Fruit fly (Drosophila melanogaster) whole organism, embryonic: ENCODE results near the gene CG6659.

ENCODE experiments used
- Abd-B ChIP-seq: fragments of 200-800 bp; sonication (Bioruptor generic); optimal IDR thresholded peaks from 2 replicates; lab custom pipeline; 2018; ENCODE audit warnings: missing biosample characterization, mild to moderate bottlenecking, missing genetic modification characterization, moderate library complexity
- Ada2b ChIP-seq: fragments of 200-800 bp; sonication (Bioruptor generic); IDR thresholded peaks from 2 replicates; pipeline ENCODE4 v1.3.6; 2022; ENCODE audit warnings: missing biosample characterization, missing genetic modification characterization
- Asciz ChIP-seq: fragments of 200-800 bp; sonication (Bioruptor generic); optimal IDR thresholded peaks from 2 replicates; lab custom pipeline; 2017; ENCODE audit warnings: missing biosample characterization, mild to moderate bottlenecking, missing genetic modification characterization, missing genetic modification reagents
- Blimp-1 ChIP-seq: fragments of 200-800 bp; sonication (Bioruptor generic); optimal IDR thresholded peaks from 3 replicates; lab custom pipeline; 2018; ENCODE audit warnings: missing biosample characterization, missing genetic modification characterization, mild to moderate bottlenecking, moderate library complexity, missing genetic modification reagents
- CG11560 ChIP-seq: fragments of 200-800 bp; sonication (Bioruptor generic); IDR thresholded peaks from 3 replicates; pipeline ENCODE4 v1.3.6; 2022; ENCODE audit warnings: missing biosample characterization, missing genetic modification characterization
- CG12155 ChIP-seq: fragments of 200-800 bp; sonication (Bioruptor generic); optimal IDR thresholded peaks from 3 replicates; lab custom pipeline; 2016; ENCODE audit warnings: missing biosample characterization, missing genetic modification characterization
- CG12236 ChIP-seq: fragments of 200-800 bp; sonication (Bioruptor generic); optimal IDR thresholded peaks from 2 replicates; lab custom pipeline; 2016; ENCODE audit warnings: missing biosample characterization, missing genetic modification characterization
- CG13424 ChIP-seq: fragments of 200-800 bp; sonication (Bioruptor generic); optimal IDR thresholded peaks from 2 replicates; lab custom pipeline; 2019; ENCODE audit warnings: missing biosample characterization, mild to moderate bottlenecking, missing genetic modification characterization, moderate library complexity
- CG14667 ChIP-seq: fragments of 200-800 bp; sonication (Bioruptor generic); IDR thresholded peaks from 2 replicates; pipeline ENCODE4 v1.3.6; 2022; ENCODE audit warnings: missing biosample characterization, missing genetic modification characterization
- CG1792 ChIP-seq: fragments of 200-800 bp; sonication (Bioruptor generic); optimal IDR thresholded peaks from 2 replicates; lab custom pipeline; 2016; ENCODE audit warnings: missing biosample characterization, missing genetic modification characterization
- CG18764 ChIP-seq: fragments of 200-800 bp; sonication (Bioruptor generic); optimal IDR thresholded peaks from 3 replicates; lab custom pipeline; 2016; ENCODE audit warnings: missing biosample characterization, missing genetic modification characterization
- CG2678 ChIP-seq: fragments of 200-800 bp; sonication (Bioruptor generic); optimal IDR thresholded peaks from 3 replicates; lab custom pipeline; 2019; ENCODE audit warnings: missing biosample characterization, mild to moderate bottlenecking, missing genetic modification characterization, moderate library complexity
- CG30431 ChIP-seq: fragments of 200-800 bp; sonication (Bioruptor generic); optimal IDR thresholded peaks from 2 replicates; lab custom pipeline; 2017; ENCODE audit warnings: missing biosample characterization, missing genetic modification characterization
- CG3065 ChIP-seq: fragments of 200-800 bp; sonication (Bioruptor generic); optimal IDR thresholded peaks from 2 replicates; lab custom pipeline; 2016; ENCODE audit warnings: missing biosample characterization, missing genetic modification characterization
- CG3163 ChIP-seq: fragments of 200-800 bp; sonication (Bioruptor generic); optimal IDR thresholded peaks from 3 replicates; lab custom pipeline; 2016; ENCODE audit warnings: missing biosample characterization, missing genetic modification characterization
- CG32532 ChIP-seq: fragments of 200-800 bp; sonication (Bioruptor generic); IDR thresholded peaks from 2 replicates; pipeline ENCODE4 v1.3.6; 2022; ENCODE audit warnings: missing biosample characterization, missing genetic modification characterization
- CG4617 ChIP-seq: fragments of 200-800 bp; sonication (Bioruptor generic); optimal IDR thresholded peaks from 3 replicates; lab custom pipeline; 2016; ENCODE audit warnings: missing biosample characterization, missing genetic modification characterization, borderline replicate concordance
- CG6683 ChIP-seq: fragments of 200-800 bp; sonication (Bioruptor generic); optimal IDR thresholded peaks from 2 replicates; lab custom pipeline; 2017; ENCODE audit warnings: missing biosample characterization, mild to moderate bottlenecking, missing genetic modification characterization, missing genetic modification reagents
- CG6765 ChIP-seq: fragments of 200-800 bp; sonication (Bioruptor generic); optimal IDR thresholded peaks from 3 replicates; lab custom pipeline; 2017; ENCODE audit warnings: missing biosample characterization, mild to moderate bottlenecking, missing genetic modification characterization
- CG7987 ChIP-seq: fragments of 200-800 bp; sonication (Bioruptor generic); optimal IDR thresholded peaks from 2 replicates; lab custom pipeline; 2018; ENCODE audit warnings: missing biosample characterization, mild to moderate bottlenecking, missing genetic modification characterization, moderate library complexity
- CG9437 ChIP-seq: fragments of 200-800 bp; sonication (Bioruptor generic); optimal IDR thresholded peaks from 2 replicates; lab custom pipeline; 2018; ENCODE audit warnings: missing biosample characterization, mild to moderate bottlenecking, missing genetic modification characterization
- CrebB ChIP-seq: fragments of 200-800 bp; sonication (Bioruptor generic); optimal IDR thresholded peaks from 3 replicates; lab custom pipeline; 2018; ENCODE audit warnings: missing biosample characterization, mild to moderate bottlenecking, missing genetic modification characterization
- D19B ChIP-seq: fragments of 200-800 bp; sonication (Bioruptor generic); optimal IDR thresholded peaks from 2 replicates; lab custom pipeline; 2017; ENCODE audit warnings: missing biosample characterization, mild to moderate bottlenecking, missing genetic modification characterization
- Deaf1 ChIP-seq: fragments of 200-800 bp; optimal IDR thresholded peaks from 3 replicates; lab custom pipeline; 2019; ENCODE audit warnings: missing biosample characterization, mild to moderate bottlenecking, missing genetic modification characterization, moderate library complexity
- Dek ChIP-seq: fragments of 200-800 bp; sonication (Bioruptor generic); optimal IDR thresholded peaks from 3 replicates; lab custom pipeline; 2019; ENCODE audit warnings: missing biosample characterization, mild to moderate bottlenecking, missing genetic modification characterization, moderate library complexity
- Dip2 ChIP-seq: fragments of 200-800 bp; sonication (Bioruptor generic); IDR thresholded peaks from 2 replicates; pipeline ENCODE4 v1.3.6; 2022; ENCODE audit warnings: missing biosample characterization, missing genetic modification characterization
- Drgx ChIP-seq: fragments of 200-800 bp; sonication (Bioruptor generic); IDR thresholded peaks from 2 replicates; pipeline ENCODE4 v1.3.6; 2022; ENCODE audit warnings: missing biosample characterization, missing genetic modification characterization
- Eip74EF ChIP-seq, 2 experiments: fragments of 200-800 bp in 1 of 2; fragments of >200 bp in 1 of 2; sonication (Bioruptor generic) in 1 of 2; optimal IDR thresholded peaks; 2 replicates each; lab custom pipeline; 2017 to 2019; ENCODE audit warnings: missing biosample characterization in 2 of 2, missing genetic modification characterization in 2 of 2, mild to moderate bottlenecking in 1 of 2, moderate library complexity in 1 of 2
- Fer3 ChIP-seq: fragments of 200-800 bp; sonication (Bioruptor generic); optimal IDR thresholded peaks from 2 replicates; lab custom pipeline; 2018; ENCODE audit warnings: missing biosample characterization, mild to moderate bottlenecking, missing genetic modification characterization, moderate library complexity
- HLH54F ChIP-seq: fragments of 200-800 bp; sonication (Bioruptor generic); optimal IDR thresholded peaks from 3 replicates; lab custom pipeline; 2016; ENCODE audit warnings: missing biosample characterization, missing genetic modification characterization
- Max ChIP-seq: fragments of 200-800 bp; sonication (Bioruptor generic); optimal IDR thresholded peaks from 2 replicates; lab custom pipeline; 2016; ENCODE audit warnings: missing biosample characterization, mild to moderate bottlenecking, missing genetic modification characterization
- Rx ChIP-seq: fragments of 200-800 bp; sonication (Bioruptor generic); IDR thresholded peaks from 2 replicates; pipeline ENCODE4 v1.3.6; 2022; ENCODE audit warnings: missing biosample characterization, missing genetic modification characterization
- Scr ChIP-seq: fragments of 200-800 bp; sonication (Bioruptor generic); IDR thresholded peaks from 2 replicates; pipeline ENCODE4 v1.3.6; 2022; ENCODE audit warnings: missing biosample characterization, missing genetic modification characterization; ENCODE audit not compliant: partially characterized antibody
- Sry-δ ChIP-seq: fragments of 200-800 bp; sonication (Bioruptor generic); optimal IDR thresholded peaks from 2 replicates; lab custom pipeline; 2016; ENCODE audit warnings: missing biosample characterization, missing genetic modification characterization
- Usf ChIP-seq: fragments of 200-800 bp; sonication (Bioruptor generic); optimal IDR thresholded peaks from 2 replicates; lab custom pipeline; 2017; ENCODE audit warnings: missing genotype, missing biosample characterization, missing genetic modification characterization
- Vsx1 ChIP-seq: fragments of 200-800 bp; sonication (Bioruptor generic); optimal IDR thresholded peaks from 2 replicates; lab custom pipeline; 2017; ENCODE audit warnings: missing biosample characterization, mild to moderate bottlenecking, missing genetic modification characterization, missing genetic modification reagents
- YL-1 ChIP-seq: fragments of 200-800 bp; sonication (Bioruptor generic); optimal IDR thresholded peaks from 3 replicates; lab custom pipeline; 2017; ENCODE audit warnings: missing biosample characterization, mild to moderate bottlenecking, missing genetic modification characterization
- bbx ChIP-seq: fragments of 200-800 bp; sonication (Bioruptor generic); IDR thresholded peaks from 2 replicates; pipeline ENCODE4 v1.3.6; 2022; ENCODE audit warnings: missing biosample characterization, missing genetic modification characterization; ENCODE audit not compliant: partially characterized antibody
- cad ChIP-seq: fragments of >200 bp; optimal IDR thresholded peaks from 2 replicates; lab custom pipeline; 2017; ENCODE audit warnings: missing biosample characterization, missing genetic modification characterization
- danr ChIP-seq: fragments of 200-800 bp; sonication (Bioruptor generic); IDR thresholded peaks from 2 replicates; pipeline ENCODE4 v1.3.6; 2022; ENCODE audit warnings: missing biosample characterization, missing genetic modification characterization
- esg ChIP-seq: fragments of 200-800 bp; sonication (Bioruptor generic); conservative IDR thresholded peaks from 2 replicates; pipeline ENCODE4 v1.3.6; 2022; ENCODE audit warnings: missing biosample characterization, missing genetic modification characterization
- gcm ChIP-seq: fragments of 200-800 bp; sonication (Bioruptor generic); optimal IDR thresholded peaks from 2 replicates; lab custom pipeline; 2019; ENCODE audit warnings: missing biosample characterization, mild to moderate bottlenecking, missing genetic modification characterization, moderate library complexity
- grau ChIP-seq: fragments of 200-800 bp; optimal IDR thresholded peaks from 3 replicates; lab custom pipeline; 2019; ENCODE audit warnings: missing biosample characterization, mild to moderate bottlenecking, missing genetic modification characterization, moderate library complexity
- ham ChIP-seq: fragments of 200-800 bp; sonication (Bioruptor generic); IDR thresholded peaks from 2 replicates; pipeline ENCODE4 v1.3.6; 2022; ENCODE audit warnings: missing biosample characterization, missing genetic modification characterization
- nmo ChIP-seq: fragments of 200-800 bp; sonication (Bioruptor generic); optimal IDR thresholded peaks from 2 replicates; lab custom pipeline; 2018; ENCODE audit warnings: missing biosample characterization, mild to moderate bottlenecking, missing genetic modification characterization, moderate library complexity
- odd ChIP-seq: fragments of 200-800 bp; sonication (Bioruptor generic); optimal IDR thresholded peaks from 2 replicates; lab custom pipeline; 2017; ENCODE audit warnings: missing biosample characterization, mild to moderate bottlenecking, missing genetic modification characterization
- psq ChIP-seq: fragments of 200-800 bp; sonication (Bioruptor generic); optimal IDR thresholded peaks from 2 replicates; lab custom pipeline; 2017; ENCODE audit warnings: missing biosample characterization, missing genetic modification characterization
- slbo ChIP-seq: fragments of 200-800 bp; sonication (Bioruptor generic); IDR thresholded peaks from 2 replicates; pipeline ENCODE4 v1.3.6; 2022; ENCODE audit warnings: missing biosample characterization, missing genetic modification characterization
- so ChIP-seq: fragments of 200-800 bp; sonication (Bioruptor generic); IDR thresholded peaks from 3 replicates; pipeline ENCODE4 v1.3.6; 2022; ENCODE audit warnings: missing biosample characterization, missing genetic modification characterization
- sr ChIP-seq: fragments of 200-800 bp; sonication (Bioruptor generic); IDR thresholded peaks from 3 replicates; pipeline ENCODE4 v1.3.6; 2022; ENCODE audit warnings: missing biosample characterization, missing genetic modification characterization

The CG6659 gene

DNA sequence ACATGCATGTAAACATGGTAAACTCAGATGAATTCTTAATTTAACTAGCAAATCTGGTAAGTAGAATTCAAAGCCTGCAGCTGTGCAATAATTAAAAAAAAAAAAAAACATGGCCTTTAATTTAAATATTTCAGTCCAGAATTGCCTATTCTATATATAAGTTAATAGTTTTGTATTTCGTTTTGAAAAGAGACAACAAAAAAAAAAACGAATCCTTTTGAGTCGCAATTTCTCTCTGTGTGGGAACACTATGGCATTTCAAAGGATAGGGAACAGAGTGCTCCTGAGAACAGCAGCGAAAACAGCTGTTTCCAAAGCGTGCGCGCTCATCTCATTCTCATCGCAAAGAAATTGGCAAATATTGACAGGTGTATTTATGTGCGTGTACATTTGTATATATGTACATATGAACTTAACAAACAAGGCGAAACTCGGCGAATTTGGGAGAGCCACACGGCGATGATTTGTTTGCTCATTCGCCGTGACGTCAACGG is 11.3 kb downstream of the CG6659 start (continued):
- TF ChIP-seq CG30431 (GFP tag; lab: Kevin White, UChicago) (peak; percentile 53), CG32532 (GFP tag; lab: Robert Waterston, UW) (peak; percentile 53; the same call in 1 of the 2 replicates), gcm (peak; percentile 43), CG3065 (GFP tag; lab: Kevin White, UChicago) (no peak), CG6683 (peak; percentile 3), odd (peak; percentile 55), Blimp-1 (GFP tag; lab: Kevin White, UChicago) (peak; percentile 66), Sry-δ (no peak), CG6765 (peak; percentile 64), CG1792 (GFP tag; lab: Kevin White, UChicago) (no peak), CG13424 (peak; percentile 62), sr (no peak; the same call in 2 of the 3 replicates), Deaf1 (tag; lab: Kevin White, UChicago) (peak; percentile 12), Rx (GFP tag; lab: Robert Waterston, UW) (0 out of 2 replicates have a peak, but pooled peaks have one; percentile 25), Fer3 (tag; lab: Kevin White, UChicago) (no peak), CG12236 (peak; percentile 17), Eip74EF (GFP tag; optimal IDR thresholded peaks at IDR 0.05; lab: Kevin White, UChicago) (peak in 1 of 2 experiments; percentile 46), Drgx (GFP tag; lab: Robert Waterston, UW) (peak; percentile 54), CrebB (peak; percentile 63), CG14667 (no peak), CG3163 (GFP tag; lab: Kevin White, UChicago) (no peak), cad (no peak), D19B (GFP tag; lab: Kevin White, UChicago) (peak; percentile 18), esg (peak; percentile 60), YL-1 (GFP tag; lab: Kevin White, UChicago) (no peak), so (GFP tag; lab: Robert Waterston, UW) (peak; percentile 61; the same call in 2 of the 3 replicates), Asciz (GFP tag; lab: Kevin White, UChicago) (peak; percentile 61), nmo (GFP tag; lab: Kevin White, UChicago) (peak; percentile 76), CG7987 (GFP tag; lab: Kevin White, UChicago) (peak; percentile 65), CG2678 (tag; lab: Kevin White, UChicago) (peak; percentile 69), Vsx1 (peak; percentile 19), psq (GFP tag; lab: Kevin White, UChicago) (peak; percentile 25), Max (GFP tag; lab: Kevin White, UChicago) (peak; percentile 67), bbx (GFP tag; lab: Robert Waterston, UW) (no peak), Dek (peak; percentile 31), CG9437 (GFP tag; lab: Kevin White, UChicago) (peak; percentile 48), Ada2b (GFP tag; lab: Robert Waterston, UW) (no peak), CG4617 (GFP tag; lab: Kevin White, UChicago) (peak; percentile 19), HLH54F (peak; percentile 51), Usf (no peak), CG11560 (tag; lab: Robert Waterston, UW) (no peak), ham (GFP tag; lab: Robert Waterston, UW) (no peak), Scr (GFP tag; lab: Robert Waterston, UW) (no peak), CG12155 (peak; percentile 60), danr (GFP tag; lab: Robert Waterston, UW) (no peak; the same call in 1 of the 2 replicates), grau (tag; lab: Kevin White, UChicago) (peak; percentile 46), CG18764 (GFP tag; lab: Kevin White, UChicago) (peak; percentile 41), slbo (peak; percentile 53), Abd-B (peak; percentile 54), Dip2 (no peak)
